Fruit fly (Drosophila melanogaster): ENCODE results near the gene CG13614.
A peak's percentile ranks its signal among the peaks of the same experiment; 100 is the strongest.

CG13614 gene

DNA sequence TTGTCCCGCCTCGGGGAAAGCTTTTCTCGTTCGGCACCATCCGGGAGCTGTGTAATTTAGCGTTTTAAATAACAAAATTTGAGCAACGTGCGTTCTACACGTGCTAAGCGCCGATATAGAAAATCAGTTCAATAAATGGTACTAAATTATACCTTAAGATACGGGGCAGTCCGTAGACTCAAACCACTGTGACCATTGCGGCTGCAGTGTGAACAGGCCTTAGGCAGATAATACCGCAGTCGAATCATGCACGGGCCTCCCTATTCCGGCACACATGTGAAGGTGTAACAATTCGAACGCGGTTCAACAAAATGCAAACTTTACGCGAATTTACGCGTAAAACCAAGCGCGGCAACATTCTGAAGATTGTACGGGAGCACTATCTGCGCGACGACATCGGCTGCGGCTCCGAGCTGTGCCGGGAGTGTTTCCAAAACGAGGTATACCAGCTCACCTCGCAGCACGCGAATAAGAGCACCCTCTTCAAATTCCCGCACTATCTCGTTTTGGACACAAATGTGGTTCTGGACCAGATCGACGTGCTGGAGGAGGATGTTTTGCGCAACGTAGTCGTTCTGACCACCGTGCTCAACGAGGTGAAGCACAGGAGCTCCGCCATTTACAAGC is 36.1 kb upstream of the CG13614 start, which contains the start of the genes Rrp5 and Dis3 (continued):
- TF ChIP-seq CG2120 (GFP tag; optimal IDR thresholded peaks at IDR 0.05) (no peak), rib (GFP tag; IDR thresholded peaks at IDR 0.05) (no peak), Nf-YB (GFP tag; optimal IDR thresholded peaks at IDR 0.05) (no peak), bowl (GFP tag; IDR thresholded peaks at IDR 0.05) (no peak), prd (optimal IDR thresholded peaks at IDR 0.05) (no peak), prd (GFP tag; IDR thresholded peaks at IDR 0.05) (peak; percentile 49; the same call in 1 of the 3 replicates), sima (GFP tag; optimal IDR thresholded peaks at IDR 0.05) (no peak), C15 (GFP tag; IDR thresholded peaks at IDR 0.05) (no peak), CG7987 (GFP tag; optimal IDR thresholded peaks at IDR 0.05) (peak; percentile 26), CG30020 (tag; optimal IDR thresholded peaks at IDR 0.05) (peak; percentile 94), grau (tag; optimal IDR thresholded peaks at IDR 0.05) (no peak), kni (GFP tag; optimal IDR thresholded peaks at IDR 0.05) (no peak), cg (GFP tag; optimal IDR thresholded peaks at IDR 0.05) (no peak), CG14014 (GFP tag; IDR thresholded peaks at IDR 0.05) (peak; percentile 38; the same call in 1 of the 2 replicates), ci (GFP tag; IDR thresholded peaks at IDR 0.05) (peak; percentile 72), CG11398 (GFP tag; optimal IDR thresholded peaks at IDR 0.05) (no peak), ttk (GFP tag; IDR thresholded peaks at IDR 0.05) (peak; percentile 38; the same call in 1 of the 2 replicates), ap (GFP tag; IDR thresholded peaks at IDR 0.05) (no peak), Ssrp (tag; optimal IDR thresholded peaks at IDR 0.05) (no peak), CG13775 (GFP tag; optimal IDR thresholded peaks at IDR 0.05) (peak; percentile 42), CG5245 (GFP tag; optimal IDR thresholded peaks at IDR 0.05) (no peak), CG17359 (tag; optimal IDR thresholded peaks at IDR 0.05) (no peak), CG17912 (GFP tag; optimal IDR thresholded peaks at IDR 0.05) (peak; percentile 13), stwl (tag; optimal IDR thresholded peaks at IDR 0.05) (no peak), sens-2 (GFP tag; IDR thresholded peaks at IDR 0.05) (peak; percentile 52), fu2 (GFP tag; optimal IDR thresholded peaks at IDR 0.05) (peak; percentile 38), gt (GFP tag; IDR thresholded peaks at IDR 0.05) (no peak), CG15269 (tag; optimal IDR thresholded peaks at IDR 0.05) (no peak), kay (GFP tag; optimal IDR thresholded peaks at IDR 0.05) (no peak), tgo (GFP tag; IDR thresholded peaks at IDR 0.05) (no peak), Dref (GFP tag; IDR thresholded peaks at IDR 0.05) (peak; percentile 58), CG16813 (GFP tag; IDR thresholded peaks at IDR 0.05; ENCODE audit: partially characterized antibody) (peak; percentile 36; the same call in 1 of the 3 replicates), CG13287 (GFP tag; IDR thresholded peaks at IDR 0.05; ENCODE audit: partially characterized antibody) (peak; percentile 64; the same call in 1 of the 2 replicates), Ets65A (GFP tag) (peak; percentile 66), sna (GFP tag; IDR thresholded peaks at IDR 0.05; ENCODE audit: partially characterized antibody) (0 out of 2 replicates have a peak, but pooled peaks have one; percentile 30), CG34422 (GFP tag; IDR thresholded peaks at IDR 0.05) (peak; percentile 89), HmgD (GFP tag; optimal IDR thresholded peaks at IDR 0.05) (peak; percentile 91), Scr (GFP tag; IDR thresholded peaks at IDR 0.05; ENCODE audit: partially characterized antibody) (peak; percentile 8; the same call in 1 of the 2 replicates), NC2α (GFP tag; optimal IDR thresholded peaks at IDR 0.05) (no peak), Med (GFP tag) (peak; percentile 92), knrl (GFP tag; IDR thresholded peaks at IDR 0.05; ENCODE audit: partially characterized antibody) (peak; percentile 64; the same call in 2 of the 3 replicates), CG1647 (GFP tag; optimal IDR thresholded peaks at IDR 0.05) (no peak), CG10959 (GFP tag; IDR thresholded peaks at IDR 0.05) (peak; percentile 18; the same call in 1 of the 2 replicates), sob (GFP tag; IDR thresholded peaks at IDR 0.05) (peak; percentile 77), hkb (optimal IDR thresholded peaks at IDR 0.05) (peak; percentile 8), hkb (GFP tag; IDR thresholded peaks at IDR 0.05) (no peak), HmgZ (tag; optimal IDR thresholded peaks at IDR 0.05) (peak; percentile 84), CG11560 (tag; IDR thresholded peaks at IDR 0.05) (peak; percentile 13; the same call in 1 of the 3 replicates), Hr78 (GFP tag; optimal IDR thresholded peaks at IDR 0.05) (no peak), CG1529 (GFP tag; optimal IDR thresholded peaks at IDR 0.05) (no peak), Hmx (GFP tag; optimal IDR thresholded peaks at IDR 0.05) (no peak)

All from whole organism, embryonic.